Fruit fly (Drosophila melanogaster) whole organism, pupa: ENCODE measurements around the gene Sur.

Experiments
- gl ChIP-seq: fragments of 200-800 bp; sonication (Bioruptor generic); optimal IDR thresholded peaks from 2 replicates; lab custom pipeline; 2018; ENCODE audit warnings: missing biosample characterization, mild to moderate bottlenecking, missing genetic modification characterization
- rn ChIP-seq: fragments of 200-800 bp; sonication (Bioruptor generic); IDR thresholded peaks from 2 replicates; pipeline ENCODE4 v1.3.6; 2022; ENCODE audit warnings: missing biosample characterization, missing genetic modification characterization

DNA sequence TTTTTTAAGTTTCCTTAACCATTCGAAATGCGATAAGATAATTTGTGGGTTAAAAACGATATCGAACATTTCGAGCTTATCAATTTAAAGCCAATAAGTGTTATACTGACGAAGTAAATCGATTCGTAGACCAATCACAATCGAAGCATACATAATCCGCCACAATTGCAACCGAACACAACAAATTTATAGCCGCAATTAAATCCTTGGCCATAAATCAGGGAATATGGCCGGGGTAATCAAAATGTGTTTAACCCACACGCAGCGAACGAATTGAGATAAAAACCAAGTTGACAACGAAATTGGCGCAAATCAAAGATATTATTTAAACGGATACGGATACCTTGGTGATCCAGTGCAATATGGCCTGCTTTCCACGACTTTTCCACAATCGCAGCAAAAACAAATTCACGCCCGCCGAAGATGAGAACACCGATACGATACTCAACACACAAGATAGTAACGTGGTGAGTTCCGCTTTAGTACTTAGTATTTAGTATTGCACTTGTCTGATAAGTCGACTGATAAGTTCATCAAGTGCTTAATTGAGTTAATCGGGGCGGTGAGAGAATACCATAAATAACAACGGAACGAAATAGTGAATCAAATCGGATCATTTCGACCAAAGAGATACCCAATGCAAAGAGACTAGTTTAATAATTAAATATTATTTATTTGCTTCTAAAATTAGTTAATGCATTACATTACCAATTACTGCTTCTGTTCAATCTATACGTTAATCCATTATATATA, 52.0 kb downstream of the Sur start:
- TF ChIP-seq rn (GFP tag; lab: Robert Waterston, UW) (no peak), gl (tag; lab: Kevin White, UChicago) (no peak)
